Worm (Caenorhabditis elegans) whole organism, midembryonic: Measurements from ENCODE around the gene F53A2.11.

Experiments
- T22C8.4 ChIP-seq: fragments of 200-800 bp; sonication (Bioruptor generic); IDR thresholded peaks from 2 replicates; pipeline ENCODE4 v1.3.6; 2022; ENCODE audit warnings: missing genetic modification characterization, missing compliant biosample characterization
- cog-1 ChIP-seq: sonication (generic microtip); optimal IDR thresholded peaks from 2 replicates; lab custom pipeline; 2016; ENCODE audit warnings: missing genetic modification characterization, missing compliant biosample characterization
- flt-1 ChIP-seq: fragments of 200-800 bp; sonication (Bioruptor generic); IDR thresholded peaks from 2 replicates; pipeline ENCODE4 v1.3.6; 2022; ENCODE audit warnings: missing genetic modification characterization, missing compliant biosample characterization
- klf-2 ChIP-seq: fragments of 200-800 bp; sonication (Bioruptor generic); conservative IDR thresholded peaks from 2 replicates; pipeline ENCODE4 v1.3.6; 2022; ENCODE audit warnings: missing genetic modification reagents, missing genetic modification characterization, missing compliant biosample characterization
- med-1 ChIP-seq: sonication (generic microtip); optimal IDR thresholded peaks from 2 replicates; lab custom pipeline; 2017; ENCODE audit warnings: missing genetic modification characterization, mild to moderate bottlenecking, missing compliant biosample characterization, antibody characterized with exemption, missing genetic modification reagents; ENCODE audit not compliant: insufficient read depth
- ref-1 ChIP-seq: fragments of 200-800 bp; sonication (Bioruptor generic); conservative IDR thresholded peaks from 2 replicates; pipeline ENCODE4 v1.3.6; 2022; ENCODE audit warnings: missing genetic modification reagents, missing genetic modification characterization, missing compliant biosample characterization
- tab-1 ChIP-seq: fragments of 200-800 bp; sonication (Bioruptor generic); IDR thresholded peaks from 2 replicates; pipeline ENCODE4 v1.3.6; 2022; ENCODE audit warnings: missing genetic modification characterization, missing compliant biosample characterization
- ztf-23 ChIP-seq: fragments of 200-800 bp; sonication (Bioruptor generic); IDR thresholded peaks from 2 replicates; pipeline ENCODE4 v1.3.6; 2022; ENCODE audit warnings: missing genetic modification reagents, missing genetic modification characterization, missing compliant biosample characterization
- ztf-29 ChIP-seq: fragments of 200-800 bp; sonication (Bioruptor generic); IDR thresholded peaks from 2 replicates; pipeline ENCODE4 v1.3.6; 2022; ENCODE audit warnings: missing genetic modification reagents, missing genetic modification characterization, missing compliant biosample characterization

Gene F53A2.11

DNA sequence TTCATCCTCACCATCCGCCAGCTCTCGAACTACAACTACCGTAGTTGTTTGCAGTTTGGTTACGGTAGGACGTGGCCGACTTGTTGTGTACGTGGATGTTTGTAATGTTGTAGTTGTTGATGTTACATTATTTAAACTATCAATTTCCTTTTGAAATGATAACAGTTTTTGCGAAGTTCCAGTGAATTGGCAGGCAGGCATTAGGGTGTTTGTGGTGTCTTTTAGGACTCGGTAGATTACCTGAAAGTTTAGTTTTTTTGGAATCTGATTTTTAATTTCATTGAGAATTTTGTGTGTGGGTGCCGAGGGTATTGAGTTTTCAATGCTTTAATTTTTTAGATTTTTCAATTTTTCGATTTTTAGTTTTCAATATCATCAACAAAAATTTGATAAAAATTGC, at the start of gene F53A2.11:
Gene F53A2.11, minus strand, starts transcription at position 101 of the 400 bp plus-strand sequence.
- TF ChIP-seq tab-1 (GFP tag; lab: Robert Waterston, UW) (no peak), ref-1 (GFP tag; lab: Robert Waterston, UW) (no peak), flt-1 (GFP tag; lab: Robert Waterston, UW) (no peak), ztf-23 (GFP tag; lab: Robert Waterston, UW) (no peak), T22C8.4 (GFP tag; lab: Robert Waterston, UW) (no peak), klf-2 (no peak), med-1 (GFP tag; lab: Kevin White, UChicago) (no peak), cog-1 (no peak), ztf-29 (GFP tag; lab: Robert Waterston, UW) (no peak)

DNA sequence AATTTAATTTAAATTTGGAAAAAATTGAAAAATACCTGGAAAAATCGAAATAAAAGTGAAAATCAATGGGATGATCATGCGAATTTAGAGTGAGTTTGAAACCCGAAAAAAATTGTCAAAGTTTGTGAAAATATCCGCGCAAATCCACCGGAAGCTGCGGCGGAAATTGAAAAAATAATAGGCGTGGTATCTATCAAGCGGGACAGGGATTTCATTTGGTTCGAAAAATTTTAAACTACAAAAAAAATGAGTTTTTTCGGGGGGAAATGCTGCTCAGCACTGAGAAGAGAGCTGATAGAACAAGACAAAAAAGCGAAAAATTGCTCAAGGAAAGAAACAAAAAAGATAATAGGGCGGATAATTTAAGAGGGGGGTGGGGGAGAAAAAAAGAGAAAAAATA, 48.5 kb upstream of the F53A2.11 start, which contains the start of gene T03F6.9:
Gene T03F6.9, minus strand, starts transcription at position 101 of the 400 bp plus-strand sequence.
- no peak for TF ChIP-seq ref-1 (GFP tag; lab: Robert Waterston, UW)
- TF ChIP-seq flt-1 (GFP tag; lab: Robert Waterston, UW) = no peak
- TF ChIP-seq cog-1 = no peak
- TF ChIP-seq klf-2 = no peak
- no peak for TF ChIP-seq med-1 (GFP tag; lab: Kevin White, UChicago)

DNA sequence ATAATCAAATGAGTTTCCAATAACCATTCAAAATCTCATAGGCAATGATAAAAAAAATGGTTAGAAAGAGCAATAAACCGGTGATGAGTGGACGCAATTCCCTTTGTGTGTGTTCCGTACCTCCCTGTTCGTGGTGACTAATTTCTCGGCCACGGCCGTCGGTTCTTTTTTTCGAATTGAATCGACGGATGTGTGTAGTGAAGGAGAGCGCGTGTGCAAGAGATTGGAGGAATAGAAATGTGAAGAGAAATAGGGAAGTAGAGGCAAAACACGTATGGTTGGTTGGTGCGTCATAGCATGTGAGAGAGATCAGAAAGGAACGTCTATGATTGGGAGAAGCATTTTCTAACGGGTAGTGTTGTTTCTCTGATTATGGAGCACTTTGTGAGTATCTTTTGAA, 37.4 kb upstream of the F53A2.11 start:
- no peak for TF ChIP-seq ztf-23 (GFP tag; lab: Robert Waterston, UW)
- TF ChIP-seq flt-1 (GFP tag; lab: Robert Waterston, UW) = 0 out of 2 replicates have a peak, but pooled peaks have one; percentile 44

DNA sequence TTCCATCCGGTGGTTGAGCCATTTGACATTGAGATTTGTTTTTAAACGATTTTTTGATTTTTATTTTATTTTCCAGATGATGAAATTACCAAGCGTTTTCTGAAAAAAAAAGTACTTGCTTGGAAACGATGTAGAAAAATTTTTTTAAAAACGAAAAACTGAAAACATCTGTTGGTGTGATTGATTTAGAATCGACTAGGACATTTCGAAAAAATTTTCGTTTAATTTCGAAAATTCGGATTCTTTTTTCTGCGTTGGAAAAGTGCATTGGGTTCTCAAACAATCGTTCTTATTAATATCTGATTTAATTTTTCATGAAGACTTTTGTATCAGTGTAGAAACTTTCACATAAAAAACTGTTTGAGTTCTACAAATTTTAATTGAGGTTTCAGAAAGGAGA, 36.8 kb upstream of the F53A2.11 start, which contains the start of gene F53A2.9:
Gene F53A2.9, minus strand, starts transcription at position 101 of the 400 bp plus-strand sequence.
- TF ChIP-seq med-1 (GFP tag; lab: Kevin White, UChicago) = no peak
- no peak for TF ChIP-seq tab-1 (GFP tag; lab: Robert Waterston, UW)
- no peak for TF ChIP-seq ztf-23 (GFP tag; lab: Robert Waterston, UW)
- TF ChIP-seq klf-2 = no peak
- no peak for TF ChIP-seq flt-1 (GFP tag; lab: Robert Waterston, UW)
- no peak for TF ChIP-seq T22C8.4 (GFP tag; lab: Robert Waterston, UW)
- no peak for TF ChIP-seq ztf-29 (GFP tag; lab: Robert Waterston, UW)
- TF ChIP-seq cog-1 = no peak
- no peak for TF ChIP-seq ref-1 (GFP tag; lab: Robert Waterston, UW)

DNA sequence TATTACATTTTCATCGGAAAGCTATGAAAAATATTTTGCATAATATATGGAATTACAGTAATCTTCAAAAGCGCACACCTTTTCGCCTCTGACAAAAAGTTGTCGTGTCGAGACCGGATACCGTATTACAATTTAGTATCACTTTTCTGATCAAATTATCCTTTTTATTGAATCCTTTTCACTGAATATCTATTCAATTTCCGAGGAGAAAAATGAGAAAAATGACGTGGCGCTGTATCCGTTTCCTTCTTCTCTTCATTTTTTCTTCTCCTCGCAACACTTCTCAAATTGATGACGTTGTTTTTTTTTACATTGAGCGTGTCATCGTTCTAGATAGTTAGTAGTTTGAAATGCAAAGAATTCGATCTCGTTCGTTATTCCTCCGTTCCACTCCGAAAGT, 28.5 kb upstream of the F53A2.11 start:
- TF ChIP-seq T22C8.4 (GFP tag; lab: Robert Waterston, UW) = no peak
- no peak for TF ChIP-seq ztf-29 (GFP tag; lab: Robert Waterston, UW)
- no peak for TF ChIP-seq klf-2
- no peak for TF ChIP-seq ztf-23 (GFP tag; lab: Robert Waterston, UW)
- TF ChIP-seq tab-1 (GFP tag; lab: Robert Waterston, UW) = no peak
- TF ChIP-seq med-1 (GFP tag; lab: Kevin White, UChicago) = no peak
- no peak for TF ChIP-seq cog-1
- no peak for TF ChIP-seq flt-1 (GFP tag; lab: Robert Waterston, UW)
- no peak for TF ChIP-seq ref-1 (GFP tag; lab: Robert Waterston, UW)

DNA sequence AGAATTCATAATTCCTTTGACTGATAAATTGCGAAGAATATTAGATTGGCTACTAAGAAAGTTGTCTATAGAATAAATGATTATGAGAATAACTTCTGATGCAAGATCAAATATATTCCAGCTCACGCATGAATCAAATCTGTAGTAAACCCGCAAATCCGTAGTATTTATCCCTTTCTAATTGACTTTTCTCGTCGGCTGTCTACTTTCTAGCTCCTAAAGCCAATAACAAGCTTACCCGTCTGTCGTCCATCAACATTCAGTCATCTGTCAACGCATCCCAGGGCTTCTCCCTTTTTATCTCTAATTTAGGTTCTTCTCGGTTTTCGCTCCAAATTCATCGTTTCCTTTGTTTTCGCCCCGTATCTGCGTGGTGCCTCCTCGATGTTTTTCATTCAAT, 26.4 kb upstream of the F53A2.11 start:
- TF ChIP-seq tab-1 (GFP tag; lab: Robert Waterston, UW) = no peak
- no peak for TF ChIP-seq med-1 (GFP tag; lab: Kevin White, UChicago)
- TF ChIP-seq klf-2 = no peak
- TF ChIP-seq T22C8.4 (GFP tag; lab: Robert Waterston, UW) = no peak
- no peak for TF ChIP-seq ztf-23 (GFP tag; lab: Robert Waterston, UW)
- no peak for TF ChIP-seq ref-1 (GFP tag; lab: Robert Waterston, UW)
- TF ChIP-seq ztf-29 (GFP tag; lab: Robert Waterston, UW) = no peak

- TF ChIP-seq ztf-29 (GFP tag; lab: Robert Waterston, UW) = no peak
- TF ChIP-seq flt-1 (GFP tag; lab: Robert Waterston, UW) = no peak
- no peak for TF ChIP-seq med-1 (GFP tag; lab: Kevin White, UChicago)
- TF ChIP-seq tab-1 (GFP tag; lab: Robert Waterston, UW) = no peak
- TF ChIP-seq ref-1 (GFP tag; lab: Robert Waterston, UW) = no peak
- no peak for TF ChIP-seq T22C8.4 (GFP tag; lab: Robert Waterston, UW)
- TF ChIP-seq ztf-23 (GFP tag; lab: Robert Waterston, UW) = no peak
- TF ChIP-seq cog-1 = no peak
- TF ChIP-seq klf-2 = no peak
Measured at ce11 chrIII:13347782-13348327, 25.4 kb upstream of the F53A2.11 start.

DNA sequence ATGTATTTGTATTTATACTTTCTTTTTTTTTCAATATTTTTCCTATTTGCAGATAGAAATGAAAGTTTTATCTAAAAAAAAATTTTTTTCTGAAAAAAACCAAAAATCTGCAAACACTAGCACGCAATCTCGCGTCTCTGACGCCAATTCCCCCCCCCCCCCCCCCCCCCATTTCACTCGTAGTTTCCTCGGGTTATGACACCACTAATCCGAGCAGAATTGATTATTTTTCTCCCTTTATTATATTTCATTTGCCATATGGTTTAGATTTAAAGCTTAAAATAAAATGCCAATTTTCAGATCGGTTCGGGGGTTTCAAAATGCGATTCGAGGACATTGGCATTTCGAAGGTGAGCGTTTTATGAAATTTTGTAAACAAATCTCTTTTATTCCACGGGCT, 24.3 kb upstream of the F53A2.11 start, which contains the start of gene mtm-6:
Gene mtm-6, plus strand, starts transcription at position 301 of the 400 bp plus-strand sequence.
- TF ChIP-seq cog-1 (no peak), flt-1 (GFP tag; lab: Robert Waterston, UW) (no peak), ztf-29 (GFP tag; lab: Robert Waterston, UW) (no peak), T22C8.4 (GFP tag; lab: Robert Waterston, UW) (no peak), med-1 (GFP tag; lab: Kevin White, UChicago) (no peak), ztf-23 (GFP tag; lab: Robert Waterston, UW) (no peak), tab-1 (GFP tag; lab: Robert Waterston, UW) (no peak), ref-1 (GFP tag; lab: Robert Waterston, UW) (no peak), klf-2 (no peak)

ce11 chrIII:13344538-13345136, 22.2 kb upstream of the F53A2.11 start, which contains the start of gene acaa-2:
Gene acaa-2 (plus strand): TSS chrIII:13344937.
- no peak for TF ChIP-seq tab-1 (GFP tag; lab: Robert Waterston, UW)
- no peak for TF ChIP-seq cog-1
- TF ChIP-seq T22C8.4 (GFP tag; lab: Robert Waterston, UW) = no peak
- no peak for TF ChIP-seq ref-1 (GFP tag; lab: Robert Waterston, UW)
- no peak for TF ChIP-seq ztf-29 (GFP tag; lab: Robert Waterston, UW)
